Fruit fly (Drosophila melanogaster): ENCODE data around the gene Tom20.

The Tom20 gene

dm6 chr3L:20006269-20007265 is 6.1 kb downstream of the Tom20 start (continued):
- TF ChIP-seq CoRest (tag; optimal IDR thresholded peaks at IDR 0.05) (no peak), CG18619 (GFP tag; optimal IDR thresholded peaks at IDR 0.05) (no peak), Atf3 (GFP tag; optimal IDR thresholded peaks at IDR 0.05) (no peak), CG4328 (GFP tag; optimal IDR thresholded peaks at IDR 0.05) (peak; percentile 46), PHDP (tag; optimal IDR thresholded peaks at IDR 0.05) (no peak), Stat92E (GFP tag; optimal IDR thresholded peaks at IDR 0.05) (no peak), chn (GFP tag; optimal IDR thresholded peaks at IDR 0.05) (no peak), Ssrp (tag; optimal IDR thresholded peaks at IDR 0.05) (no peak), CG13775 (GFP tag; optimal IDR thresholded peaks at IDR 0.05) (no peak), kah (GFP tag; optimal IDR thresholded peaks at IDR 0.05) (peak; percentile 16), slou (GFP tag; optimal IDR thresholded peaks at IDR 0.05) (no peak), peb (GFP tag; IDR thresholded peaks at IDR 0.05) (no peak), sc (optimal IDR thresholded peaks at IDR 0.05) (no peak), sc (GFP tag; optimal IDR thresholded peaks at IDR 0.05) (no peak), pros (GFP tag; optimal IDR thresholded peaks at IDR 0.05) (no peak), shn (GFP tag; optimal IDR thresholded peaks at IDR 0.05) (no peak), CG1529 (GFP tag; optimal IDR thresholded peaks at IDR 0.05) (peak; percentile 17), CG15696 (tag; optimal IDR thresholded peaks at IDR 0.05) (peak; percentile 37), Six4 (GFP tag; optimal IDR thresholded peaks at IDR 0.05) (no peak), danr (GFP tag; IDR thresholded peaks at IDR 0.05) (no peak), Oli (tag; optimal IDR thresholded peaks at IDR 0.05) (no peak), MESR4 (GFP tag; optimal IDR thresholded peaks at IDR 0.05) (peak; percentile 63), Camta (GFP tag; optimal IDR thresholded peaks at IDR 0.05) (no peak), CG13123 (GFP tag; optimal IDR thresholded peaks at IDR 0.05) (no peak), CG8290 (GFP tag; optimal IDR thresholded peaks at IDR 0.05) (no peak), CG8290 (tag; optimal IDR thresholded peaks at IDR 0.05) (peak; percentile 48 to 71), bowl (GFP tag; IDR thresholded peaks at IDR 0.05) (no peak), Xrp1 (GFP tag; IDR thresholded peaks at IDR 0.05) (no peak), CG11093 (GFP tag; IDR thresholded peaks at IDR 0.05) (no peak), p53 (GFP tag; optimal IDR thresholded peaks at IDR 0.05) (no peak), CG8089 (GFP tag; optimal IDR thresholded peaks at IDR 0.05) (peak; percentile 25), CG4360 (GFP tag; IDR thresholded peaks at IDR 0.05) (no peak), ranshi (GFP tag; IDR thresholded peaks at IDR 0.05) (no peak), CG12659 (GFP tag; optimal IDR thresholded peaks at IDR 0.05) (peak; percentile 41), Ets65A (GFP tag) (peak; percentile 30), crc (GFP tag; optimal IDR thresholded peaks at IDR 0.05) (no peak), CG13624 (GFP tag; optimal IDR thresholded peaks at IDR 0.05) (no peak), org-1 (GFP tag; optimal IDR thresholded peaks at IDR 0.05) (no peak), CG12071 (GFP tag; optimal IDR thresholded peaks at IDR 0.05) (no peak), HHEX (GFP tag; optimal IDR thresholded peaks at IDR 0.05) (no peak), fd96Cb (tag; optimal IDR thresholded peaks at IDR 0.05) (no peak), CG6254 (GFP tag; optimal IDR thresholded peaks at IDR 0.05) (no peak), CG8359 (GFP tag; optimal IDR thresholded peaks at IDR 0.05; ENCODE audit: borderline replicate concordance) (no peak), CG4424 (GFP tag; optimal IDR thresholded peaks at IDR 0.05) (peak; percentile 5), vvl (GFP tag; IDR thresholded peaks at IDR 0.05) (no peak), sug (tag; optimal IDR thresholded peaks at IDR 0.05) (no peak), CG9817 (tag; optimal IDR thresholded peaks at IDR 0.05) (no peak), CG7839 (tag; optimal IDR thresholded peaks at IDR 0.05) (no peak), H2.0 (GFP tag; IDR thresholded peaks at IDR 0.05) (no peak), CG10209 (GFP tag; optimal IDR thresholded peaks at IDR 0.05) (no peak)
